Worm (Caenorhabditis elegans): ENCODE results near the gene scp-1.

scp-1 gene

DNA sequence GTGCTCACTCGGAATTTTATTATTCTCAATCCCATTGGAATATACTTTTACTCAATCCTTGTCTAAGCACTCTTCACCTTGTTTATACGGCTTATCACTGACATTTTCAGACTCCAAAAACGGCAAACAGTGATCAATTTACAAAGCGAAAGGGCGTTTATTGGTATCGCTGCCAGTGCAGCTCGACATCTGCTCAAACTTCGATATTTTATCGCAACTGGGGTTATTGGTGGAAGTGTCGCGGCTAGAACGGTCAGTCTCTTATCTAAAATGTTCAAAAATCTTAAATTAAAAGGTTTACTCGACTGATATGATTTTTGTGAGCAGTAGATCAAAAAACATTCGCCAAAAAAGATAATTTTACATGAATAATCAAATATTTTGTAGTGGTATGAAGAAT, 8.3 kb upstream of the scp-1 start:
- TF ChIP-seq lin-11 (tag; optimal IDR thresholded peaks at IDR 0.05) (no peak), hlh-13 (GFP tag; optimal IDR thresholded peaks at IDR 0.05) (no peak), sdc-2 (tag; optimal IDR thresholded peaks at IDR 0.05) (no peak), C38D4.7 (GFP tag; optimal IDR thresholded peaks at IDR 0.05) (no peak), ceh-6 (GFP tag; optimal IDR thresholded peaks at IDR 0.05) (no peak)

DNA sequence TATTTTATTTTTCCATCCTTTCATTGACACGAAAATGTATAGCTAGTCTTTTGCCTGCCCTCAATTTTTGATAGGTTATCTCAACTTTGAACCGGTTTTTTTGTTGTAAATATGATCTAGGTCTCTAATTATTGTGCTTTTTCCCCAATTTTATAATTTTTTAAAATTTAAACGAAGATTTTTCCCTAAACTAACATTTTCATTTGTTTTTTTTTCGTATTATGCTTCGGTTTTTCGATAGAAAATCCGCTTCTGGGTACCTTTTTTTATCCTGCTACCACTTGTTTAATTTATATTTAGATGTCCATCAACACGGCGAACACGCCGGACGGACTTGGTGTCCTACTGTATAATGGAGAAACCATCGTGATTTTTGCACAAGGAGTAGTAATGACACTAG, 4.3 kb upstream of the scp-1 start, which contains the start of gene wbp-2:
Gene wbp-2 (plus strand): TSS at position 301 of the 400 bp plus-strand sequence.
- no peak for TF ChIP-seq hlh-13 (GFP tag; optimal IDR thresholded peaks at IDR 0.05)
- TF ChIP-seq pha-2 (tag; optimal IDR thresholded peaks at IDR 0.05), result no peak
- TF ChIP-seq pat-9 (tag; optimal IDR thresholded peaks at IDR 0.05), result no peak

DNA sequence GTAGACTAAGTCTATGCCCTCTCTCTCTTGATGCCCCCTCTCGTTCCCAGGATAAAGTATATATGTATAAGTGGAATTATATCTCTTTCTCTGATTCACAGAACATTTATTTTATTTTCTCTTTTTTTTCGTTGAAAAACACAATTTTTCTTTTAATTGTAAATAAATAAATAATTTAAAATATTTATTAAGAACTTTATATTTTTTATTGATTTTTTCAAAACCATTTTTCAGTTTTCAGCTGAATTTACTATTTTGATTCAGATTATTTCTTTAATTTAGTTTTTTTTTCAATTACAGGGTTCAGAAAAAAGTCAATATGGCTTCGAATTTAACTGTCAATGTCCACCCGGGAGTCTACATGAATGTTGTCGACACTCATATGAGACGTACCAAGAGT, 2.5 kb upstream of the scp-1 start, which contains the start of gene eif-3.F:
Gene eif-3.F (plus strand): TSS at position 301 of the 400 bp plus-strand sequence.
- TF ChIP-seq ceh-45 (GFP tag; IDR thresholded peaks at IDR 0.05) (no peak), tbx-7 (tag; optimal IDR thresholded peaks at IDR 0.05) (no peak), odd-2 (tag; optimal IDR thresholded peaks at IDR 0.05) (no peak), pros-1 (tag; optimal IDR thresholded peaks at IDR 0.05) (no peak), hlh-15 (tag; optimal IDR thresholded peaks at IDR 0.05) (no peak), ztf-16 (tag; optimal IDR thresholded peaks at IDR 0.05) (no peak), pqm-1 (tag; optimal IDR thresholded peaks at IDR 0.05) (no peak), nhr-232 (tag; optimal IDR thresholded peaks at IDR 0.05) (no peak), pax-1 (tag; optimal IDR thresholded peaks at IDR 0.05) (no peak), ceh-48 (tag; optimal IDR thresholded peaks at IDR 0.05) (no peak), ceh-6 (GFP tag; optimal IDR thresholded peaks at IDR 0.05) (no peak), ref-2 (tag; optimal IDR thresholded peaks at IDR 0.05) (no peak), nfya-1 (tag; optimal IDR thresholded peaks at IDR 0.05) (no peak), gmeb-2 (tag; optimal IDR thresholded peaks at IDR 0.05) (no peak), ceh-22 (tag; optimal IDR thresholded peaks at IDR 0.05) (no peak), rnt-1 (tag; optimal IDR thresholded peaks at IDR 0.05) (no peak), eyg-1 (tag; optimal IDR thresholded peaks at IDR 0.05) (no peak)

ce11 chrII:9333034-9333433, 780 bp upstream of the scp-1 start:
- TF ChIP-seq ceh-24 (tag; optimal IDR thresholded peaks at IDR 0.05), result no peak
- TF ChIP-seq fkh-6 (tag; optimal IDR thresholded peaks at IDR 0.05), result no peak
- TF ChIP-seq rnt-1 (tag; optimal IDR thresholded peaks at IDR 0.05), result no peak
- TF ChIP-seq ceh-18 (tag; optimal IDR thresholded peaks at IDR 0.05), result no peak
- TF ChIP-seq pat-9 (tag; optimal IDR thresholded peaks at IDR 0.05), result no peak
- TF ChIP-seq che-1 (tag; optimal IDR thresholded peaks at IDR 0.05), result no peak
- TF ChIP-seq gmeb-2 (tag; optimal IDR thresholded peaks at IDR 0.05), result no peak
- no peak for TF ChIP-seq ref-2 (tag; optimal IDR thresholded peaks at IDR 0.05)
- TF ChIP-seq ama-1 (optimal IDR thresholded peaks at IDR 0.05), result no peak
- TF ChIP-seq fkh-10 (GFP tag; optimal IDR thresholded peaks at IDR 0.05), result no peak
- TF ChIP-seq nfya-1 (tag; optimal IDR thresholded peaks at IDR 0.05), result no peak
- no peak for TF ChIP-seq pros-1 (tag; optimal IDR thresholded peaks at IDR 0.05)
- no peak for TF ChIP-seq mec-3 (tag; optimal IDR thresholded peaks at IDR 0.05; ENCODE audit: borderline replicate concordance)
- TF ChIP-seq ceh-19 (GFP tag; optimal IDR thresholded peaks at IDR 0.05), result no peak
- no peak for TF ChIP-seq unc-86 (tag; optimal IDR thresholded peaks at IDR 0.05)
- no peak for TF ChIP-seq C08G9.2 (tag; optimal IDR thresholded peaks at IDR 0.05)
- TF ChIP-seq nhr-11 (tag; optimal IDR thresholded peaks at IDR 0.05), result no peak
- TF ChIP-seq hlh-13 (GFP tag; optimal IDR thresholded peaks at IDR 0.05), result no peak

DNA sequence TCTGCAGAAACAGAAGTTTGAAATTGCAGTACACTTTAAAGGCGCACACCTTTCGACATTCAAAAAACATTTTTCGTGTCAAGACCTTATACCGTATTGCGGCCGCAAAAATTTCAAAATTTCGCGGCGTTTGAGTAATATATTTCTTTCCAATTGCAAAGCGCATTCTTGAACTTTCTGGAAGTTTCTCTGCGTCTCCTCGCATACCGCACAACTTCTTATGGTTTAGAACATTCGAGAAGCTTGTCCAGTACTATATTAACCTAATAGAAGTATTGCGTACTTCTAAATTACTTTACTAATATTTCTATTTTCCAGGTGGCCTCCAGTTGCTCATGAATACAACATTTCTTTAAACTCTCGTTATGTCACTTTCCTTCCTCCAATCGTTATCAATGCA, 2.8 kb downstream of the scp-1 start:
- no peak for TF ChIP-seq tbx-7 (tag; optimal IDR thresholded peaks at IDR 0.05)
- no peak for TF ChIP-seq ama-1 (optimal IDR thresholded peaks at IDR 0.05)
- no peak for TF ChIP-seq pha-2 (tag; optimal IDR thresholded peaks at IDR 0.05)
- TF ChIP-seq F13H6.1 (tag; optimal IDR thresholded peaks at IDR 0.05), result no peak
- TF ChIP-seq hlh-8 (tag; optimal IDR thresholded peaks at IDR 0.05), result no peak
- no peak for TF ChIP-seq hlh-30 (tag; optimal IDR thresholded peaks at IDR 0.05; ENCODE audit: insufficient read depth)
- no peak for TF ChIP-seq gmeb-2 (tag; optimal IDR thresholded peaks at IDR 0.05)
- no peak for TF ChIP-seq zip-5 (tag; optimal IDR thresholded peaks at IDR 0.05)
- no peak for TF ChIP-seq ttx-3 (tag; optimal IDR thresholded peaks at IDR 0.05)
- no peak for TF ChIP-seq unc-3 (GFP tag; conservative IDR thresholded peaks at IDR 0.05)
- no peak for TF ChIP-seq unc-3 (tag; optimal IDR thresholded peaks at IDR 0.05)
- TF ChIP-seq lin-11 (tag; optimal IDR thresholded peaks at IDR 0.05), result no peak
- no peak for TF ChIP-seq sdc-2 (tag; optimal IDR thresholded peaks at IDR 0.05)
- TF ChIP-seq elt-4 (tag; optimal IDR thresholded peaks at IDR 0.05), result no peak
- no peak for TF ChIP-seq odd-2 (tag; optimal IDR thresholded peaks at IDR 0.05)

Data from whole organism, late embryonic.